Fruit fly (Drosophila melanogaster): Measurements from ENCODE around the gene CG6324.

CG6324 gene

DNA sequence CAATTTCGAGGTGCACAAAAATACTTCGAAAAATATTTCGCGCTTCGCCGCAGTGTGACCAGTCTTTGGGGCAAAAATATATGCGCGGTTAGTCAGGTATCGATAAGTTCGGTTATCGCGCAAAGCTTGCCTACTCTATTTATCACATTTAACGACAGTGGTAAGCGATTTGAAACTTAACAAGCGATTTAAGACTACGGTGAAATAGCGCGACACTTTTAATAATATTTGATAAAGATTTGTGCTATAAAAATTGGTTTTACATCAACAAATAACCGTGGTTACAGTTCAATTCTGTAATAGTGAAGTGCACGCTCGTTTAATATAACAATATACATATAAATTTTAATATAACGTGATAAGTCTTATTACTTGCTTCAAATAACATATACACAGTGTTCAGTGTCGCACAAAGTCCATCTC is 513 bp upstream of the CG6324 start, which contains the start of gene mh (continued):
- TF ChIP-seq crp (GFP tag; optimal IDR thresholded peaks at IDR 0.05): peak in 1 of 2 experiments; percentile 42
- no peak for TF ChIP-seq CG4404 (GFP tag; IDR thresholded peaks at IDR 0.05)
- TF ChIP-seq CG11723 (GFP tag; optimal IDR thresholded peaks at IDR 0.05): no peak
- TF ChIP-seq BtbVII (GFP tag; optimal IDR thresholded peaks at IDR 0.05): no peak
- no peak for TF ChIP-seq Fer3 (tag; optimal IDR thresholded peaks at IDR 0.05)
- no peak for TF ChIP-seq emc (GFP tag; optimal IDR thresholded peaks at IDR 0.05)
- TF ChIP-seq sima (GFP tag; optimal IDR thresholded peaks at IDR 0.05): no peak
- no peak for TF ChIP-seq sens-2 (GFP tag; IDR thresholded peaks at IDR 0.05)
- no peak for TF ChIP-seq tll (GFP tag; optimal IDR thresholded peaks at IDR 0.05)
- TF ChIP-seq CG14050 (GFP tag; IDR thresholded peaks at IDR 0.05): no peak
- TF ChIP-seq CG17829 (tag; optimal IDR thresholded peaks at IDR 0.05): peak; percentile 9
- TF ChIP-seq CG10321 (GFP tag; IDR thresholded peaks at IDR 0.05): no peak
- no peak for TF ChIP-seq Side (GFP tag; optimal IDR thresholded peaks at IDR 0.05)
- no peak for TF ChIP-seq ci (GFP tag; IDR thresholded peaks at IDR 0.05)
- no peak for TF ChIP-seq Tbp (GFP tag; optimal IDR thresholded peaks at IDR 0.05)
- no peak for TF ChIP-seq CG1024 (GFP tag; IDR thresholded peaks at IDR 0.05)
- no peak for TF ChIP-seq CG15696 (tag; optimal IDR thresholded peaks at IDR 0.05)
- TF ChIP-seq corto (GFP tag; optimal IDR thresholded peaks at IDR 0.05): no peak
- peak; percentile 80 for TF ChIP-seq Dref (GFP tag; IDR thresholded peaks at IDR 0.05)
- no peak for TF ChIP-seq odd (GFP tag; optimal IDR thresholded peaks at IDR 0.05)
- TF ChIP-seq slou (GFP tag; optimal IDR thresholded peaks at IDR 0.05): no peak
- no peak for TF ChIP-seq CG6813 (GFP tag; optimal IDR thresholded peaks at IDR 0.05)
- TF ChIP-seq sc (optimal IDR thresholded peaks at IDR 0.05): no peak
- TF ChIP-seq sc (GFP tag; optimal IDR thresholded peaks at IDR 0.05): no peak
- TF ChIP-seq CG30403 (GFP tag; optimal IDR thresholded peaks at IDR 0.05): peak; percentile 52
- no peak for TF ChIP-seq NfI (GFP tag; optimal IDR thresholded peaks at IDR 0.05)
- TF ChIP-seq ftz-f1 (GFP tag; optimal IDR thresholded peaks at IDR 0.05): no peak
- no peak for TF ChIP-seq CG12236 (GFP tag; optimal IDR thresholded peaks at IDR 0.05)
- no peak for TF ChIP-seq CG10267 (tag; optimal IDR thresholded peaks at IDR 0.05)
- peak; percentile 75 for TF ChIP-seq amos (GFP tag; IDR thresholded peaks at IDR 0.05; ENCODE audit: partially characterized antibody)
- no peak for TF ChIP-seq NFAT (GFP tag; IDR thresholded peaks at IDR 0.05)
- no peak for TF ChIP-seq CG15269 (tag; optimal IDR thresholded peaks at IDR 0.05)
- no peak for TF ChIP-seq CG10274 (GFP tag; optimal IDR thresholded peaks at IDR 0.05)
- no peak for TF ChIP-seq Asciz (GFP tag; optimal IDR thresholded peaks at IDR 0.05)
- peak; percentile 73 for TF ChIP-seq BEAF-32 (GFP tag; optimal IDR thresholded peaks at IDR 0.05)
- TF ChIP-seq CG13424 (tag; optimal IDR thresholded peaks at IDR 0.05): peak; percentile 48
- no peak for TF ChIP-seq ap (GFP tag; IDR thresholded peaks at IDR 0.05)
- no peak for TF ChIP-seq CG16815 (GFP tag; optimal IDR thresholded peaks at IDR 0.05)
- peak; percentile 28 for TF ChIP-seq unpg (GFP tag; optimal IDR thresholded peaks at IDR 0.05)
- no peak for TF ChIP-seq sug (tag; optimal IDR thresholded peaks at IDR 0.05)
- TF ChIP-seq Elba2 (GFP tag; optimal IDR thresholded peaks at IDR 0.05): no peak
- peak; percentile 56 for TF ChIP-seq unc-4 (GFP tag; IDR thresholded peaks at IDR 0.05; ENCODE audit: partially characterized antibody)
- peak; percentile 11; the same call in 1 of the 2 replicates for TF ChIP-seq Xrp1 (GFP tag; IDR thresholded peaks at IDR 0.05)
- TF ChIP-seq CG4854 (GFP tag; optimal IDR thresholded peaks at IDR 0.05): no peak
- no peak for TF ChIP-seq Kr (GFP tag; optimal IDR thresholded peaks at IDR 0.05)
- TF ChIP-seq schlank (tag; optimal IDR thresholded peaks at IDR 0.05): no peak
- TF ChIP-seq gfzf (GFP tag; optimal IDR thresholded peaks at IDR 0.05): peak; percentile 73
- no peak; the same call in 1 of the 2 replicates for TF ChIP-seq nerfin-2 (GFP tag; IDR thresholded peaks at IDR 0.05; ENCODE audit: partially characterized antibody)
- no peak for TF ChIP-seq CG1603 (tag; optimal IDR thresholded peaks at IDR 0.05)
- no peak for TF ChIP-seq toy (GFP tag; IDR thresholded peaks at IDR 0.05)
- TF ChIP-seq abd-A (tag; optimal IDR thresholded peaks at IDR 0.05): no peak
